Worm (Caenorhabditis elegans) whole organism, early embryonic: Measurements from ENCODE around the gene lon-1.

Source experiments
- B0310.2 ChIP-seq: sonication (generic microtip); optimal IDR thresholded peaks from 2 replicates; lab custom pipeline; 2016; ENCODE audit warnings: mild to moderate bottlenecking, missing genetic modification characterization, missing compliant biosample characterization
- F13C5.2 ChIP-seq: sonication (generic microtip); optimal IDR thresholded peaks from 2 replicates; lab custom pipeline; 2017; ENCODE audit warnings: mild to moderate bottlenecking, missing genetic modification characterization, inconsistent platforms, missing compliant biosample characterization
- aly-1 ChIP-seq: sonication (generic microtip); optimal IDR thresholded peaks from 2 replicates; lab custom pipeline; 2016; ENCODE audit warnings: missing genetic modification characterization, missing compliant biosample characterization
- ama-1 ChIP-seq: fragments of 150-350 bp; optimal IDR thresholded peaks from 2 replicates; lab custom pipeline; 2014
- ceh-13 ChIP-seq: fragments of 200-800 bp; sonication (Bioruptor generic); optimal IDR thresholded peaks from 2 replicates; lab custom pipeline; 2018; ENCODE audit warnings: mild to moderate bottlenecking, missing genetic modification characterization, missing compliant biosample characterization
- ceh-36 ChIP-seq: sonication (generic microtip); optimal IDR thresholded peaks from 2 replicates; lab custom pipeline; 2016; ENCODE audit warnings: missing genetic modification characterization, inconsistent platforms, missing compliant biosample characterization
- ets-7 ChIP-seq: sonication (generic microtip); optimal IDR thresholded peaks from 2 replicates; lab custom pipeline; 2016; ENCODE audit warnings: missing genotype, missing genetic modification characterization, missing compliant biosample characterization
- flt-1 ChIP-seq: fragments of 200-800 bp; sonication (Bioruptor generic); IDR thresholded peaks from 2 replicates; pipeline ENCODE4 v1.3.6; 2022; ENCODE audit warnings: missing genetic modification characterization, missing compliant biosample characterization
- hmbx-1 ChIP-seq: sonication (generic microtip); optimal IDR thresholded peaks from 2 replicates; lab custom pipeline; 2016; ENCODE audit warnings: mild to moderate bottlenecking, missing genetic modification characterization, missing compliant biosample characterization
- hmg-4 ChIP-seq: fragments of 200-800 bp; sonication (Bioruptor generic); optimal IDR thresholded peaks from 2 replicates; lab custom pipeline; 2018; ENCODE audit warnings: mild to moderate bottlenecking, missing genetic modification characterization, missing compliant biosample characterization
- hnd-1 ChIP-seq: sonication (generic microtip); optimal IDR thresholded peaks from 2 replicates; lab custom pipeline; 2016; ENCODE audit warnings: missing genetic modification characterization, missing compliant biosample characterization
- pes-1 ChIP-seq: fragments of 200-800 bp; sonication (Bioruptor generic); IDR thresholded peaks from 2 replicates; pipeline ENCODE4 v1.3.6; 2022; ENCODE audit warnings: missing genetic modification reagents, missing genetic modification characterization, missing compliant biosample characterization
- scrt-1 ChIP-seq: fragments of 200-800 bp; sonication (Bioruptor generic); IDR thresholded peaks from 2 replicates; pipeline ENCODE4 v1.3.6; 2022; ENCODE audit warnings: missing genetic modification characterization, missing compliant biosample characterization
- sea-1 ChIP-seq: fragments of 200-800 bp; sonication (Bioruptor generic); conservative IDR thresholded peaks from 2 replicates; pipeline ENCODE4 v1.3.6; 2022; ENCODE audit warnings: missing genetic modification characterization, missing compliant biosample characterization
- tbx-11 ChIP-seq: fragments of 200-800 bp; sonication (Bioruptor generic); IDR thresholded peaks from 2 replicates; pipeline ENCODE4 v1.3.6; 2022; ENCODE audit warnings: missing genetic modification characterization, missing compliant biosample characterization
- tbx-37 ChIP-seq: fragments of 200-800 bp; sonication (Bioruptor generic); conservative IDR thresholded peaks from 2 replicates; pipeline ENCODE4 v1.3.6; 2022; ENCODE audit warnings: missing genetic modification reagents, missing genetic modification characterization, missing compliant biosample characterization
- tra-4 ChIP-seq: sonication (generic microtip); optimal IDR thresholded peaks from 2 replicates; lab custom pipeline; 2017; ENCODE audit warnings: missing genetic modification characterization, missing compliant biosample characterization

The lon-1 gene

ce11 chrIII:5449762-5450308, 24.4 kb upstream of the lon-1 start, which contains the start of gene F48E8.8:
F48E8.8 (minus strand) TSS chrIII:5449812.
- TF ChIP-seq ets-7 (tag; lab: Kevin White, UChicago) (no peak), F13C5.2 (tag; lab: Kevin White, UChicago) (peak; percentile 23)

DNA sequence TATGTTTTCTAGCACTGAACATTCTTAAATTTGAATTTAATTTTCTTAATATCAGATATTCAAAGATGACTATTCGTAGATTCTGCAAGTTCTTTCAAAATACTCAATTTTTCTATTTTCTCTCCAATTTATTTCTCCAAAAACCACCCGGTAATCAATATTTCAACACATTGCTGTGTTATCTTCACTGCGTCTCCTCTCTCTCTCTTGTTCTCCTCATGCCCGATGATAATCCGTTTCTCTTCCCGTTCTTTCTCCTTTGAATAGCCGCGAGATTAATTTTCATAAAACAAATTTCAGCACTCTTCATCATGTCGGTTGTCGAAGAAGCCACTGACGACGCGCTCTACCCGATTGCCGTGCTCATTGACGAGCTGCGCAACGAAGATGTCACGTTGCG, 23.8 kb upstream of the lon-1 start, which contains the start of gene paa-1:
paa-1 (plus strand) TSS at position 301 of the 400 bp plus-strand sequence.
- no peak for TF ChIP-seq ceh-36
- no peak for TF ChIP-seq sea-1
- TF ChIP-seq ets-7 (tag; lab: Kevin White, UChicago) = no peak
- TF ChIP-seq hnd-1 (tag; lab: Kevin White, UChicago) = no peak
- TF ChIP-seq hmbx-1 (tag; lab: Kevin White, UChicago) = no peak
- no peak for TF ChIP-seq tbx-37 (GFP tag; lab: Robert Waterston, UW)
- no peak for TF ChIP-seq flt-1
- no peak for TF ChIP-seq ceh-13 (GFP tag; lab: Kevin White, UChicago)
- TF ChIP-seq hmg-4 = no peak
- no peak for TF ChIP-seq aly-1 (tag; lab: Kevin White, UChicago)
- no peak for TF ChIP-seq F13C5.2 (tag; lab: Kevin White, UChicago)
- no peak for TF ChIP-seq tra-4 (tag; lab: Kevin White, UChicago)
- TF ChIP-seq tbx-11 (GFP tag; lab: Robert Waterston, UW) = no peak
- TF ChIP-seq pes-1 (GFP tag; lab: Robert Waterston, UW) = no peak
- TF ChIP-seq scrt-1 (GFP tag; lab: Robert Waterston, UW) = no peak
- TF ChIP-seq ama-1 (lab: Kevin White, UChicago) = no peak
- TF ChIP-seq B0310.2 (tag; lab: Kevin White, UChicago) = no peak

- TF ChIP-seq aly-1 (tag; lab: Kevin White, UChicago) (no peak), F13C5.2 (tag; lab: Kevin White, UChicago) (no peak), ceh-13 (GFP tag; lab: Kevin White, UChicago) (no peak), flt-1 (no peak), pes-1 (GFP tag; lab: Robert Waterston, UW) (no peak), B0310.2 (tag; lab: Kevin White, UChicago) (no peak), tbx-11 (GFP tag; lab: Robert Waterston, UW) (no peak), ceh-36 (no peak), hmbx-1 (tag; lab: Kevin White, UChicago) (no peak), scrt-1 (GFP tag; lab: Robert Waterston, UW) (no peak), tbx-37 (GFP tag; lab: Robert Waterston, UW) (no peak), tra-4 (tag; lab: Kevin White, UChicago) (no peak), hnd-1 (tag; lab: Kevin White, UChicago) (no peak)
These were observed 21.0 kb upstream of the lon-1 start, which contains the start of gene F48E8.4 for ce11 chrIII:5453290-5453689. F48E8.4 (plus strand) TSS chrIII:5453590.

- TF ChIP-seq F13C5.2 (tag; lab: Kevin White, UChicago) (no peak), pes-1 (GFP tag; lab: Robert Waterston, UW) (no peak), scrt-1 (GFP tag; lab: Robert Waterston, UW) (no peak), tbx-11 (GFP tag; lab: Robert Waterston, UW) (no peak), ets-7 (tag; lab: Kevin White, UChicago) (no peak), ceh-13 (GFP tag; lab: Kevin White, UChicago) (no peak), tbx-37 (GFP tag; lab: Robert Waterston, UW) (no peak), aly-1 (tag; lab: Kevin White, UChicago) (no peak), flt-1 (no peak), sea-1 (no peak), B0310.2 (tag; lab: Kevin White, UChicago) (no peak), tra-4 (tag; lab: Kevin White, UChicago) (no peak), hmbx-1 (tag; lab: Kevin White, UChicago) (no peak), ama-1 (lab: Kevin White, UChicago) (no peak)
These were observed 13.2 kb upstream of the lon-1 start, which contains the start of gene F48E8.3 for ce11 chrIII:5461079-5461478. F48E8.3 (plus strand) TSS chrIII:5461379.

DNA sequence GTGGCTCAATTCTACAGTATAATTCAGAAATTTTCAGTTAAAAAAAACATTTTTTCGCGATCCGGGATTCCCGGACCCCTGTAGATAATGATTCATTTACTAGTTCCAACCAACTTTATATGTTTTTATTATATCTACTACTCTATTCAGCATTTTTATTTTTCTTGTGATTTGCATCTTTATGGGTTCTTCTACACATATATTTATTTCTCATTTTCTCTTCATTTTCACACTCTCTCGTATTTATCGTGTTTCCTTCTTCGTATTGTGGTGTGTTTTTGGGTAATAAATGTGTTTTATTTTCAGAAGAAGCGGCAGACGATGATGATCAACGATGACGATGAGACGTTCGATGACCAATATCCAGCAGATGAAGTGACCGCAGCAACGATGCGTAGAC, 10.2 kb upstream of the lon-1 start, which contains the start of gene F48E8.2:
F48E8.2 (plus strand) TSS at position 301 of the 400 bp plus-strand sequence.
- TF ChIP-seq ets-7 (tag; lab: Kevin White, UChicago) (no peak), tbx-11 (GFP tag; lab: Robert Waterston, UW) (no peak), sea-1 (no peak), ceh-36 (no peak), pes-1 (GFP tag; lab: Robert Waterston, UW) (no peak), tra-4 (tag; lab: Kevin White, UChicago) (no peak), hmg-4 (no peak), scrt-1 (GFP tag; lab: Robert Waterston, UW) (no peak), B0310.2 (tag; lab: Kevin White, UChicago) (no peak)

ce11 chrIII:5464850-5465249, 9.4 kb upstream of the lon-1 start:
- TF ChIP-seq ceh-13 (GFP tag; lab: Kevin White, UChicago) (no peak), tbx-37 (GFP tag; lab: Robert Waterston, UW) (no peak), hmg-4 (no peak), ceh-36 (no peak), scrt-1 (GFP tag; lab: Robert Waterston, UW) (no peak), ets-7 (tag; lab: Kevin White, UChicago) (no peak), flt-1 (no peak), aly-1 (tag; lab: Kevin White, UChicago) (no peak), hmbx-1 (tag; lab: Kevin White, UChicago) (no peak), hnd-1 (tag; lab: Kevin White, UChicago) (no peak), ama-1 (lab: Kevin White, UChicago) (no peak), F13C5.2 (tag; lab: Kevin White, UChicago) (no peak)

DNA sequence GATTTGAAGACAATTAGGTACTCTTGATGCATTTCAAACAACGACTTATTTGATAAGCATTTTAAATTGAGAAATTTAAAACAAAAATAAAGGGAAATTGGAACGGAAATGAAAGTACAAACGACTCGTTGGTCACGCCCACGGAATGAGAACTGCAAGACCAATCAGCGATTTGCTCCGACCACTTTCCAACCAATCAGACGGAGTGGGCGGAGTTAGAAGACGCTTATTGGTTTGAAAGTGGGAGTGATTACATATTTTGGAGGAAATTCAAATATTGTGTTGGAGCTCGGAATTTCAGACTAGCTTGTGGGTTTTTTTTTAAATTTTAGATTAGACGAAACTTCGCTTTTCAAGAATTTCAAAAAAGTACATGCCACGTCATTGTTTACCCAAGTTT, 5.2 kb upstream of the lon-1 start:
- TF ChIP-seq pes-1 (GFP tag; lab: Robert Waterston, UW) (no peak), hmg-4 (no peak), hmbx-1 (tag; lab: Kevin White, UChicago) (no peak), sea-1 (no peak), tra-4 (tag; lab: Kevin White, UChicago) (no peak), hnd-1 (tag; lab: Kevin White, UChicago) (no peak), ceh-36 (no peak), ets-7 (tag; lab: Kevin White, UChicago) (no peak), ama-1 (lab: Kevin White, UChicago) (no peak), tbx-37 (GFP tag; lab: Robert Waterston, UW) (no peak), tbx-11 (GFP tag; lab: Robert Waterston, UW) (no peak), F13C5.2 (tag; lab: Kevin White, UChicago) (no peak), aly-1 (tag; lab: Kevin White, UChicago) (no peak), scrt-1 (GFP tag; lab: Robert Waterston, UW) (no peak)
